Worm (Caenorhabditis elegans) whole organism, L3 larva: ENCODE results near the gene pigx-1.

Experiments used
- ceh-28 ChIP-seq: fragments of 150-350 bp; optimal IDR thresholded peaks from 2 replicates; lab custom pipeline; 2014; ENCODE audit warnings: missing biosample characterization, missing genetic modification reagents, missing genetic modification characterization
- elt-2 ChIP-seq: sonication (generic microtip); optimal IDR thresholded peaks from 2 replicates; lab custom pipeline; 2016; ENCODE audit warnings: missing genetic modification reagents, mild to moderate bottlenecking, missing genetic modification characterization, missing compliant biosample characterization
- pqm-1 ChIP-seq: fragments of 150-350 bp; optimal IDR thresholded peaks from 2 replicates; lab custom pipeline; 2017; ENCODE audit warnings: missing biosample characterization, missing genetic modification characterization, inconsistent platforms
- ztf-4 ChIP-seq: fragments of 150-350 bp; optimal IDR thresholded peaks from 2 replicates; lab custom pipeline; 2014; ENCODE audit warnings: missing biosample characterization, missing genetic modification characterization

Gene pigx-1

ce11 chrX:1046156-1046831 lies 50.5 kb downstream of the pigx-1 start, which contains the start of gene vpat-1:
TSS of gene vpat-1 (minus strand) at chrX:1046206.
- TF ChIP-seq ztf-4 (tag; lab: Kevin White, UChicago) (no peak), elt-2 (tag; lab: Kevin White, UChicago) (peak; percentile 89), ceh-28 (tag; lab: Kevin White, UChicago) (peak; percentile 54), pqm-1 (tag; lab: Kevin White, UChicago) (peak; percentile 86)
